Worm (Caenorhabditis elegans) whole organism, L4 larva: ENCODE results near the gene R02E12.12.

ENCODE experiments used
- F10B5.3 ChIP-seq: sonication (generic microtip); optimal IDR thresholded peaks from 2 replicates; lab custom pipeline; 2016; ENCODE audit warnings: mild to moderate bottlenecking, missing genetic modification characterization, missing compliant biosample characterization
- F26F4.8 ChIP-seq: fragments of 200-800 bp; sonication (Bioruptor generic); conservative IDR thresholded peaks from 2 replicates; pipeline ENCODE4 v1.3.6; 2022; ENCODE audit warnings: missing genetic modification characterization, missing compliant biosample characterization
- F44E2.7 ChIP-seq: fragments of 200-800 bp; sonication (Bioruptor generic); IDR thresholded peaks from 2 replicates; pipeline ENCODE4 v2.1.2; 2022; ENCODE audit warnings: missing genetic modification characterization, missing compliant biosample characterization
- F49E8.2 ChIP-seq: sonication (generic microtip); optimal IDR thresholded peaks from 2 replicates; lab custom pipeline; 2016; ENCODE audit warnings: missing compliant biosample characterization, mild to moderate bottlenecking, missing genetic modification characterization, borderline replicate concordance
- Y105C5A.15 ChIP-seq: fragments of 200-800 bp; sonication (Bioruptor generic); IDR thresholded peaks from 2 replicates; pipeline ENCODE4 v1.3.6; 2022; ENCODE audit warnings: missing genetic modification characterization, missing compliant biosample characterization
- Y48G9A.11 ChIP-seq: fragments of 200-800 bp; sonication (Bioruptor generic); IDR thresholded peaks from 2 replicates; pipeline ENCODE4 v1.3.6; 2022; ENCODE audit warnings: missing genetic modification reagents, missing genetic modification characterization, missing compliant biosample characterization
- ZK546.5 ChIP-seq, 2 experiments: sonication (generic microtip); optimal IDR thresholded peaks; 2 replicates each; lab custom pipeline; 2017; ENCODE audit warnings: missing biosample characterization in 2 of 2, missing genetic modification characterization in 2 of 2
- aha-1 ChIP-seq: fragments of 150-350 bp; peaks from one replicate; lab custom pipeline; 2014; ENCODE audit warnings: missing biosample characterization, missing genetic modification characterization
- aly-2 ChIP-seq: sonication (generic microtip); optimal IDR thresholded peaks from 2 replicates; lab custom pipeline; 2018; ENCODE audit warnings: missing biosample characterization, missing genetic modification characterization
- ama-1 ChIP-seq: fragments of 150-350 bp; optimal IDR thresholded peaks from 2 replicates; lab custom pipeline; 2014; ENCODE audit warnings: inconsistent platforms, mixed read lengths
- arid-1 ChIP-seq: fragments of 200-800 bp; sonication (Bioruptor generic); conservative IDR thresholded peaks from 2 replicates; pipeline ENCODE4 v1.3.6; 2022; ENCODE audit warnings: missing genetic modification reagents, missing genetic modification characterization, missing compliant biosample characterization
- ceh-20 ChIP-seq: fragments of 200-800 bp; sonication (Bioruptor generic); IDR thresholded peaks from 2 replicates; pipeline ENCODE4 v1.3.6; 2022; ENCODE audit warnings: missing genetic modification reagents, missing genetic modification characterization, missing compliant biosample characterization
- ceh-82 ChIP-seq: sonication (generic microtip); optimal IDR thresholded peaks from 2 replicates; lab custom pipeline; 2017; ENCODE audit warnings: missing biosample characterization, missing genetic modification characterization
- cey-2 ChIP-seq: sonication (generic microtip); optimal IDR thresholded peaks from 3 replicates; lab custom pipeline; 2017; ENCODE audit warnings: missing genetic modification characterization, mild to moderate bottlenecking, missing compliant biosample characterization, antibody characterized with exemption, borderline replicate concordance; ENCODE audit not compliant: insufficient read depth
- daf-16 ChIP-seq, 3 experiments: sonication (generic microtip); optimal IDR thresholded peaks; 2 replicates each; lab custom pipeline; 2016 to 2017; ENCODE audit warnings: missing genetic modification characterization in 3 of 3, missing genetic modification reagents in 3 of 3, mild to moderate bottlenecking in 2 of 3, missing compliant biosample characterization in 2 of 3, missing biosample characterization in 1 of 3, moderate library complexity in 1 of 3
- daf-19 ChIP-seq: fragments of 200-800 bp; sonication (Bioruptor generic); conservative IDR thresholded peaks from 2 replicates; pipeline ENCODE4 v1.3.6; 2022; ENCODE audit warnings: missing genetic modification characterization, missing compliant biosample characterization
- daf-8 ChIP-seq: fragments of 200-800 bp; sonication (Bioruptor generic); IDR thresholded peaks from 2 replicates; pipeline ENCODE4 v1.3.6; 2022; ENCODE audit warnings: missing genetic modification characterization, missing compliant biosample characterization
- dmd-6 ChIP-seq: fragments of 200-800 bp; sonication (Bioruptor generic); IDR thresholded peaks from 2 replicates; pipeline ENCODE4 v1.3.6; 2022; ENCODE audit warnings: missing genetic modification reagents, missing genetic modification characterization, missing compliant biosample characterization
- dmd-8 ChIP-seq: fragments of 200-800 bp; sonication (Bioruptor generic); IDR thresholded peaks from 2 replicates; pipeline ENCODE4 v1.3.6; 2022; ENCODE audit warnings: missing genetic modification characterization, missing compliant biosample characterization
- dmd-9 ChIP-seq: fragments of 200-800 bp; sonication (Bioruptor generic); IDR thresholded peaks from 2 replicates; pipeline ENCODE4 v1.3.6; 2022; ENCODE audit warnings: missing genetic modification reagents, missing genetic modification characterization, missing compliant biosample characterization
- dpl-1 ChIP-seq: fragments of 150-350 bp; optimal IDR thresholded peaks from 2 replicates; lab custom pipeline; 2014; ENCODE audit warnings: missing biosample characterization, missing genetic modification reagents, missing genetic modification characterization
- duxl-1 ChIP-seq: sonication (generic microtip); optimal IDR thresholded peaks from 2 replicates; lab custom pipeline; 2016; ENCODE audit warnings: mild to moderate bottlenecking, missing genetic modification characterization, moderate library complexity, missing compliant biosample characterization; ENCODE audit not compliant: poor library complexity
- egl-27 ChIP-seq: sonication (generic microtip); optimal IDR thresholded peaks from 3 replicates; lab custom pipeline; 2017; ENCODE audit warnings: missing biosample characterization, missing genetic modification reagents, missing genetic modification characterization
- hlh-30 ChIP-seq: sonication (generic microtip); optimal IDR thresholded peaks from 2 replicates; lab custom pipeline; 2017; ENCODE audit warnings: antibody characterized with exemption, mild to moderate bottlenecking, missing genetic modification characterization, missing compliant biosample characterization; ENCODE audit not compliant: insufficient read depth
- lim-7 ChIP-seq: fragments of 200-800 bp; sonication (Bioruptor generic); IDR thresholded peaks from 2 replicates; pipeline ENCODE4 v1.3.6; 2022; ENCODE audit warnings: missing genetic modification characterization, missing compliant biosample characterization
- lin-29 ChIP-seq: fragments of 200-800 bp; sonication (Bioruptor generic); IDR thresholded peaks from 2 replicates; pipeline ENCODE4 v1.3.6; 2022; ENCODE audit warnings: missing genetic modification reagents, missing genetic modification characterization, missing compliant biosample characterization
- lin-38 ChIP-seq: fragments of 200-800 bp; sonication (Bioruptor generic); IDR thresholded peaks from 2 replicates; pipeline ENCODE4 v1.3.6; 2022; ENCODE audit warnings: missing genetic modification reagents, missing genetic modification characterization, missing compliant biosample characterization
- lin-39 ChIP-seq: fragments of 150-350 bp; optimal IDR thresholded peaks from 2 replicates; lab custom pipeline; 2014; ENCODE audit warnings: missing biosample characterization, missing genetic modification reagents, missing genetic modification characterization
- mep-1 ChIP-seq: fragments of 150-350 bp; sonication (generic microtip); optimal IDR thresholded peaks from 3 replicates; lab custom pipeline; 2014; ENCODE audit warnings: missing biosample characterization, missing genetic modification characterization
- mxl-2 ChIP-seq: fragments of 200-800 bp; sonication (Bioruptor generic); conservative IDR thresholded peaks from 2 replicates; pipeline ENCODE4 v1.3.6; 2022; ENCODE audit warnings: missing genetic modification reagents, missing genetic modification characterization, missing compliant biosample characterization
- nhr-102 ChIP-seq: sonication (generic microtip); optimal IDR thresholded peaks from 2 replicates; lab custom pipeline; 2016; ENCODE audit warnings: mild to moderate bottlenecking, missing genetic modification characterization, moderate library complexity, missing compliant biosample characterization
- nhr-111 ChIP-seq: fragments of 200-800 bp; sonication (Bioruptor generic); optimal IDR thresholded peaks from 2 replicates; lab custom pipeline; 2018; ENCODE audit warnings: mild to moderate bottlenecking, missing genetic modification characterization, missing compliant biosample characterization
- nhr-237 ChIP-seq: sonication (generic microtip); optimal IDR thresholded peaks from 2 replicates; lab custom pipeline; 2017; ENCODE audit warnings: missing biosample characterization, missing genetic modification characterization
- nhr-41 ChIP-seq: fragments of 200-800 bp; sonication (Bioruptor generic); IDR thresholded peaks from 2 replicates; pipeline ENCODE4 v1.3.6; 2022; ENCODE audit warnings: missing genetic modification reagents, missing genetic modification characterization, missing compliant biosample characterization
- nhr-42 ChIP-seq: fragments of 200-800 bp; sonication (Bioruptor generic); IDR thresholded peaks from 2 replicates; pipeline ENCODE4 v1.3.6; 2022; ENCODE audit warnings: missing genetic modification characterization, missing compliant biosample characterization
- nhr-77 ChIP-seq: fragments of 150-350 bp; optimal IDR thresholded peaks from 2 replicates; lab custom pipeline; 2014; ENCODE audit warnings: missing biosample characterization, missing genetic modification characterization
- saeg-2 ChIP-seq: fragments of 200-800 bp; sonication (Bioruptor generic); IDR thresholded peaks from 2 replicates; pipeline ENCODE4 v1.3.6; 2022; ENCODE audit warnings: missing genetic modification reagents, missing genetic modification characterization, missing compliant biosample characterization
- sdz-12 ChIP-seq: fragments of 200-800 bp; sonication (Bioruptor generic); optimal IDR thresholded peaks from 2 replicates; lab custom pipeline; 2018; ENCODE audit warnings: mild to moderate bottlenecking, missing genetic modification characterization, missing compliant biosample characterization
- snpc-1.2 ChIP-seq: fragments of 200-800 bp; sonication (Bioruptor generic); IDR thresholded peaks from 2 replicates; pipeline ENCODE4 v1.3.6; 2022; ENCODE audit warnings: missing genetic modification reagents, missing genetic modification characterization, missing compliant biosample characterization
- snpc-4 ChIP-seq: fragments of 150-350 bp; optimal IDR thresholded peaks from 2 replicates; lab custom pipeline; 2014; ENCODE audit warnings: missing biosample characterization, missing genetic modification characterization
- tag-97 ChIP-seq: fragments of 200-800 bp; sonication (Bioruptor generic); IDR thresholded peaks from 2 replicates; pipeline ENCODE4 v1.3.6; 2022; ENCODE audit warnings: missing genetic modification characterization, missing compliant biosample characterization
- unc-130 ChIP-seq: sonication (generic microtip); optimal IDR thresholded peaks from 2 replicates; lab custom pipeline; 2016; ENCODE audit warnings: missing genetic modification reagents, missing genetic modification characterization, missing compliant biosample characterization
- unc-39 ChIP-seq: sonication (generic microtip); optimal IDR thresholded peaks from 2 replicates; lab custom pipeline; 2017; ENCODE audit warnings: missing biosample characterization, missing genetic modification characterization
- zag-1 ChIP-seq: fragments of 150-350 bp; optimal IDR thresholded peaks from 2 replicates; lab custom pipeline; 2014; ENCODE audit warnings: missing biosample characterization, missing genetic modification characterization
- zfp-3 ChIP-seq: fragments of 200-800 bp; sonication (Bioruptor generic); conservative IDR thresholded peaks from 2 replicates; pipeline ENCODE4 v1.3.6; 2022; ENCODE audit warnings: missing genetic modification reagents, missing genetic modification characterization, missing compliant biosample characterization
- zip-2 ChIP-seq: fragments of 150-350 bp; optimal IDR thresholded peaks from 2 replicates; lab custom pipeline; 2014; ENCODE audit warnings: missing biosample characterization, missing genetic modification characterization
- ztf-7 ChIP-seq: fragments of 150-350 bp; optimal IDR thresholded peaks from 2 replicates; lab custom pipeline; 2014; ENCODE audit warnings: missing biosample characterization, missing genetic modification characterization

Gene R02E12.12

ce11 chrX:3968209-3968960 is 34.9 kb upstream of the R02E12.12 start, which contains the start of gene C16B8.3 (continued):
- TF ChIP-seq zip-2 (tag; lab: Kevin White, UChicago) (no peak), cey-2 (tag; lab: Kevin White, UChicago) (no peak), dmd-6 (peak; percentile 65), ama-1 (peak; percentile 46), F44E2.7 (no peak), snpc-4 (tag; lab: Kevin White, UChicago) (no peak), dmd-9 (no peak), F26F4.8 (GFP tag; lab: Robert Waterston, UW) (no peak), lin-39 (tag; lab: Kevin White, UChicago) (no peak), nhr-77 (peak; percentile 49), zag-1 (tag; lab: Kevin White, UChicago) (no peak), arid-1 (GFP tag; lab: Robert Waterston, UW) (no peak), mxl-2 (GFP tag; lab: Robert Waterston, UW) (no peak)

ce11 chrX:3969353-3969752 is 34.0 kb upstream of the R02E12.12 start:
- TF ChIP-seq lin-38 (GFP tag; lab: Robert Waterston, UW) (peak; percentile 68), Y105C5A.15 (GFP tag; lab: Robert Waterston, UW) (peak; percentile 77; the same call in 1 of the 2 replicates), lim-7 (GFP tag; lab: Robert Waterston, UW) (peak; percentile 82), egl-27 (tag; lab: Kevin White, UChicago) (no peak), daf-16 (GFP tag; optimal IDR thresholded peaks at IDR 0.05; lab: Kevin White, UChicago) (peak in 1 of 2 experiments; percentile 24), daf-16 (tag; optimal IDR thresholded peaks at IDR 0.05; lab: Kevin White, UChicago) (peak; percentile 13), daf-19 (GFP tag; lab: Robert Waterston, UW) (no peak), F26F4.8 (GFP tag; lab: Robert Waterston, UW) (peak; percentile 40; the same call in 1 of the 2 replicates), tag-97 (GFP tag; lab: Robert Waterston, UW) (no peak), zag-1 (tag; lab: Kevin White, UChicago) (no peak), ama-1 (no peak), snpc-1.2 (GFP tag; lab: Robert Waterston, UW) (peak; percentile 82), nhr-42 (GFP tag; lab: Robert Waterston, UW) (peak; percentile 64), unc-39 (tag; lab: Kevin White, UChicago) (no peak), unc-130 (GFP tag; lab: Kevin White, UChicago) (no peak), zfp-3 (GFP tag; lab: Robert Waterston, UW) (no peak), ceh-20 (GFP tag; lab: Robert Waterston, UW) (0 out of 2 replicates have a peak, but pooled peaks have one; percentile 52), F10B5.3 (tag; lab: Kevin White, UChicago) (no peak), dmd-8 (GFP tag; lab: Robert Waterston, UW) (peak; percentile 94), dmd-9 (peak; percentile 67; the same call in 1 of the 2 replicates), Y48G9A.11 (GFP tag; lab: Robert Waterston, UW) (peak; percentile 51), aha-1 (tag; lab: Kevin White, UChicago) (no peak), sdz-12 (GFP tag; lab: Kevin White, UChicago) (peak; percentile 33), duxl-1 (peak; percentile 32), lin-29 (GFP tag; lab: Robert Waterston, UW) (0 out of 2 replicates have a peak, but pooled peaks have one; percentile 53), ztf-7 (tag; lab: Kevin White, UChicago) (no peak), mep-1 (tag; lab: Kevin White, UChicago) (no peak), nhr-237 (tag; lab: Kevin White, UChicago) (no peak), nhr-111 (GFP tag; lab: Kevin White, UChicago) (no peak), dmd-6 (peak; percentile 29), aly-2 (tag; lab: Kevin White, UChicago) (no peak), F49E8.2 (tag; lab: Kevin White, UChicago) (no peak), hlh-30 (tag; lab: Kevin White, UChicago) (peak; percentile 64), ceh-82 (no peak), ZK546.5 (tag; optimal IDR thresholded peaks at IDR 0.05; lab: Kevin White, UChicago) (no peak), daf-8 (no peak), nhr-41 (peak; percentile 27; the same call in 1 of the 2 replicates), saeg-2 (0 out of 2 replicates have a peak, but pooled peaks have one; percentile 33), nhr-102 (tag; lab: Kevin White, UChicago) (no peak), dpl-1 (GFP tag; lab: Kevin White, UChicago) (no peak)
